Fruit fly (Drosophila melanogaster) whole organism, embryonic: ENCODE measurements around the gene al.

ENCODE experiments used
- CG10366 ChIP-seq: fragments of 200-800 bp; sonication (Bioruptor generic); IDR thresholded peaks from 2 replicates; pipeline ENCODE4 v1.3.6; 2022; ENCODE audit warnings: missing biosample characterization, missing genetic modification characterization
- CG12744 ChIP-seq: fragments of 200-800 bp; sonication (Bioruptor generic); optimal IDR thresholded peaks from 2 replicates; lab custom pipeline; 2016; ENCODE audit warnings: missing biosample characterization, missing genetic modification characterization
- CG13296 ChIP-seq: fragments of 200-800 bp; sonication (Bioruptor generic); optimal IDR thresholded peaks from 3 replicates; lab custom pipeline; 2018; ENCODE audit warnings: missing biosample characterization, mild to moderate bottlenecking, missing genetic modification characterization
- CG13624 ChIP-seq: fragments of 200-800 bp; sonication (Bioruptor generic); optimal IDR thresholded peaks from 2 replicates; lab custom pipeline; 2016; ENCODE audit warnings: missing biosample characterization, missing genetic modification characterization
- CG13775 ChIP-seq: fragments of 200-800 bp; sonication (Bioruptor generic); optimal IDR thresholded peaks from 3 replicates; lab custom pipeline; 2017; ENCODE audit warnings: missing biosample characterization, mild to moderate bottlenecking, missing genetic modification characterization
- CG13894 ChIP-seq: fragments of 200-800 bp; sonication (Bioruptor generic); optimal IDR thresholded peaks from 3 replicates; lab custom pipeline; 2018; ENCODE audit warnings: missing biosample characterization, mild to moderate bottlenecking, missing genetic modification characterization, moderate library complexity
- CG14710 ChIP-seq: fragments of 200-800 bp; sonication (Bioruptor generic); optimal IDR thresholded peaks from 3 replicates; lab custom pipeline; 2019; ENCODE audit warnings: missing biosample characterization, mild to moderate bottlenecking, missing genetic modification characterization, moderate library complexity
- CG14860 ChIP-seq: fragments of 200-800 bp; sonication (Bioruptor generic); IDR thresholded peaks from 3 replicates; pipeline ENCODE4 v1.3.6; 2022; ENCODE audit warnings: missing biosample characterization, missing genetic modification characterization; ENCODE audit not compliant: partially characterized antibody
- CG1603 ChIP-seq: fragments of 200-800 bp; sonication (Bioruptor generic); optimal IDR thresholded peaks from 2 replicates; lab custom pipeline; 2019; ENCODE audit warnings: missing biosample characterization, mild to moderate bottlenecking, missing genetic modification characterization, moderate library complexity
- CG17328 ChIP-seq: fragments of 200-800 bp; sonication (Bioruptor generic); IDR thresholded peaks from 2 replicates; pipeline ENCODE4 v1.3.6; 2022; ENCODE audit warnings: missing biosample characterization, missing genetic modification characterization
- CG17612 ChIP-seq: fragments of 200-800 bp; sonication (Bioruptor generic); IDR thresholded peaks from 2 replicates; pipeline ENCODE4 v1.3.6; 2022; ENCODE audit warnings: missing biosample characterization, missing genetic modification characterization
- CG30020 ChIP-seq: fragments of 200-800 bp; optimal IDR thresholded peaks from 2 replicates; lab custom pipeline; 2019; ENCODE audit warnings: missing biosample characterization, mild to moderate bottlenecking, missing genetic modification characterization, moderate library complexity
- CG30431 ChIP-seq: fragments of 200-800 bp; sonication (Bioruptor generic); optimal IDR thresholded peaks from 2 replicates; lab custom pipeline; 2017; ENCODE audit warnings: missing biosample characterization, missing genetic modification characterization
- CG34422 ChIP-seq: fragments of 200-800 bp; sonication (Bioruptor generic); IDR thresholded peaks from 3 replicates; pipeline ENCODE4 v1.3.6; 2022; ENCODE audit warnings: missing biosample characterization, missing genetic modification characterization
- CG3995 ChIP-seq: fragments of 200-800 bp; sonication (Bioruptor generic); optimal IDR thresholded peaks from 3 replicates; lab custom pipeline; 2016; ENCODE audit warnings: missing biosample characterization, missing genetic modification characterization
- CG7372 ChIP-seq: fragments of 200-800 bp; sonication (Bioruptor generic); IDR thresholded peaks from 2 replicates; pipeline ENCODE4 v1.3.6; 2022; ENCODE audit warnings: missing biosample characterization, missing genetic modification characterization
- CG7556 ChIP-seq: fragments of 200-800 bp; sonication (Bioruptor generic); optimal IDR thresholded peaks from 2 replicates; lab custom pipeline; 2017; ENCODE audit warnings: missing biosample characterization, mild to moderate bottlenecking, missing genetic modification characterization
- CG8281 ChIP-seq: fragments of 200-800 bp; sonication (Bioruptor generic); optimal IDR thresholded peaks from 2 replicates; lab custom pipeline; 2018; ENCODE audit warnings: missing biosample characterization, mild to moderate bottlenecking, missing genetic modification characterization, moderate library complexity
- CG8924 ChIP-seq: fragments of 200-800 bp; optimal IDR thresholded peaks from 3 replicates; lab custom pipeline; 2019; ENCODE audit warnings: missing biosample characterization, mild to moderate bottlenecking, missing genetic modification characterization, moderate library complexity
- CG9727 ChIP-seq: fragments of 200-800 bp; sonication (Bioruptor generic); optimal IDR thresholded peaks from 3 replicates; lab custom pipeline; 2017; ENCODE audit warnings: missing biosample characterization, mild to moderate bottlenecking, missing genetic modification characterization
- CG9932 ChIP-seq: fragments of 200-800 bp; sonication (Bioruptor generic); IDR thresholded peaks from 2 replicates; pipeline ENCODE4 v1.3.6; 2022; ENCODE audit warnings: missing biosample characterization, missing genetic modification characterization
- CrebB ChIP-seq: fragments of 200-800 bp; sonication (Bioruptor generic); optimal IDR thresholded peaks from 3 replicates; lab custom pipeline; 2018; ENCODE audit warnings: missing biosample characterization, mild to moderate bottlenecking, missing genetic modification characterization
- D19A ChIP-seq: fragments of 200-800 bp; optimal IDR thresholded peaks from 3 replicates; lab custom pipeline; 2019; ENCODE audit warnings: missing biosample characterization, mild to moderate bottlenecking, missing genetic modification characterization, moderate library complexity
- Dip2 ChIP-seq: fragments of 200-800 bp; sonication (Bioruptor generic); IDR thresholded peaks from 2 replicates; pipeline ENCODE4 v1.3.6; 2022; ENCODE audit warnings: missing biosample characterization, missing genetic modification characterization
- Fer3 ChIP-seq: fragments of 200-800 bp; sonication (Bioruptor generic); optimal IDR thresholded peaks from 2 replicates; lab custom pipeline; 2018; ENCODE audit warnings: missing biosample characterization, mild to moderate bottlenecking, missing genetic modification characterization, moderate library complexity
- HHEX ChIP-seq: fragments of 200-800 bp; sonication (Bioruptor generic); optimal IDR thresholded peaks from 3 replicates; lab custom pipeline; 2017; ENCODE audit warnings: missing biosample characterization, mild to moderate bottlenecking, missing genetic modification characterization, missing genetic modification reagents
- Hmx ChIP-seq: fragments of 200-800 bp; sonication (Bioruptor generic); optimal IDR thresholded peaks from 2 replicates; lab custom pipeline; 2016; ENCODE audit warnings: missing biosample characterization, missing genetic modification characterization
- Oli ChIP-seq: fragments of 200-800 bp; sonication (Bioruptor generic); optimal IDR thresholded peaks from 2 replicates; lab custom pipeline; 2018; ENCODE audit warnings: missing biosample characterization, mild to moderate bottlenecking, missing genetic modification characterization, moderate library complexity
- PHDP ChIP-seq: fragments of 200-800 bp; sonication (Bioruptor generic); optimal IDR thresholded peaks from 3 replicates; lab custom pipeline; 2018; ENCODE audit warnings: missing biosample characterization, mild to moderate bottlenecking, missing genetic modification characterization, moderate library complexity
- Rfx ChIP-seq: fragments of 200-800 bp; sonication (Bioruptor generic); IDR thresholded peaks from 2 replicates; pipeline ENCODE4 v1.3.6; 2022; ENCODE audit warnings: missing biosample characterization, missing genetic modification characterization
- Scr ChIP-seq: fragments of 200-800 bp; sonication (Bioruptor generic); IDR thresholded peaks from 2 replicates; pipeline ENCODE4 v1.3.6; 2022; ENCODE audit warnings: missing biosample characterization, missing genetic modification characterization; ENCODE audit not compliant: partially characterized antibody
- Side ChIP-seq: fragments of 200-800 bp; sonication (Bioruptor generic); optimal IDR thresholded peaks from 2 replicates; lab custom pipeline; 2016; ENCODE audit warnings: missing biosample characterization, missing genetic modification characterization
- Xrp1 ChIP-seq: fragments of 200-800 bp; sonication (Bioruptor generic); IDR thresholded peaks from 2 replicates; pipeline ENCODE4 v1.3.6; 2022; ENCODE audit warnings: missing biosample characterization, missing genetic modification characterization
- YL-1 ChIP-seq: fragments of 200-800 bp; sonication (Bioruptor generic); optimal IDR thresholded peaks from 3 replicates; lab custom pipeline; 2017; ENCODE audit warnings: missing biosample characterization, mild to moderate bottlenecking, missing genetic modification characterization
- ase ChIP-seq: fragments of 200-800 bp; sonication (Bioruptor generic); IDR thresholded peaks from 3 replicates; pipeline ENCODE4 v1.3.6; 2022; ENCODE audit warnings: missing biosample characterization, missing genetic modification characterization
- chif ChIP-seq, 2 experiments: fragments of 200-800 bp; sonication (Bioruptor generic); optimal IDR thresholded peaks; 3 replicates each; lab custom pipeline; 2016; ENCODE audit warnings: missing biosample characterization in 2 of 2, missing genetic modification characterization in 2 of 2
- chn ChIP-seq: fragments of 200-800 bp; sonication (Bioruptor generic); optimal IDR thresholded peaks from 2 replicates; lab custom pipeline; 2016; ENCODE audit warnings: missing biosample characterization, missing genetic modification characterization
- dimm ChIP-seq: fragments of 200-800 bp; sonication (Bioruptor generic); IDR thresholded peaks from 2 replicates; pipeline ENCODE4 v1.3.6; 2022; ENCODE audit warnings: missing biosample characterization, missing genetic modification characterization
- dmrt99B ChIP-seq: fragments of 200-800 bp; sonication (Bioruptor generic); optimal IDR thresholded peaks from 2 replicates; lab custom pipeline; 2018; ENCODE audit warnings: missing biosample characterization, mild to moderate bottlenecking, missing genetic modification characterization, moderate library complexity
- grau ChIP-seq: fragments of 200-800 bp; optimal IDR thresholded peaks from 3 replicates; lab custom pipeline; 2019; ENCODE audit warnings: missing biosample characterization, mild to moderate bottlenecking, missing genetic modification characterization, moderate library complexity
- grn ChIP-seq: fragments of 200-800 bp; sonication (Bioruptor generic); optimal IDR thresholded peaks from 3 replicates; lab custom pipeline; 2017; ENCODE audit warnings: missing biosample characterization, missing genetic modification characterization
- her ChIP-seq: fragments of 200-800 bp; sonication (Bioruptor generic); optimal IDR thresholded peaks from 2 replicates; lab custom pipeline; 2016; ENCODE audit warnings: missing biosample characterization, missing genetic modification characterization
- hkb ChIP-seq, 2 experiments: fragments of 200-800 bp in 1 of 2; fragments of >200 bp in 1 of 2; sonication (Bioruptor generic) in 1 of 2; IDR thresholded peaks in 1 of 2; optimal IDR thresholded peaks in 1 of 2; 2 replicates each; pipeline versions ENCODE4 v1.3.6 to Lab custom; 2017 to 2022; ENCODE audit warnings: missing biosample characterization in 1 of 2, missing genetic modification characterization in 1 of 2
- jigr1 ChIP-seq: fragments of 200-800 bp; sonication (Bioruptor generic); IDR thresholded peaks from 3 replicates; pipeline ENCODE4 v1.3.6; 2022; ENCODE audit warnings: missing biosample characterization, missing genetic modification characterization
- nom ChIP-seq: fragments of 200-800 bp; sonication (Bioruptor generic); optimal IDR thresholded peaks from 2 replicates; lab custom pipeline; 2017; ENCODE audit warnings: missing biosample characterization, missing genetic modification characterization, mild to moderate bottlenecking, moderate library complexity, missing genetic modification reagents
- prd ChIP-seq, 3 experiments: fragments of >200 bp in 2 of 3; fragments of 200-800 bp in 1 of 3; sonication (Bioruptor generic) in 1 of 3; optimal IDR thresholded peaks in 2 of 3; IDR thresholded peaks in 1 of 3; 2 replicates in 2 of 3; 3 replicates in 1 of 3; pipeline versions ENCODE4 v1.3.6 to Lab custom; 2017 to 2022; ENCODE audit warnings: missing biosample characterization in 1 of 3, missing genetic modification characterization in 1 of 3
- pros ChIP-seq: fragments of 200-800 bp; sonication (Bioruptor generic); optimal IDR thresholded peaks from 3 replicates; lab custom pipeline; 2019; ENCODE audit warnings: missing biosample characterization, mild to moderate bottlenecking, missing genetic modification characterization, moderate library complexity
- row ChIP-seq: fragments of 200-800 bp; sonication (Bioruptor generic); IDR thresholded peaks from 3 replicates; pipeline ENCODE4 v1.3.6; 2022; ENCODE audit warnings: missing biosample characterization, missing genetic modification characterization
- usp ChIP-seq: fragments of >200 bp; optimal IDR thresholded peaks from 2 replicates; lab custom pipeline; 2017; ENCODE audit warnings: missing biosample characterization, missing genetic modification characterization

al gene

dm6 chr2L:419620-420184 lies 41.8 kb downstream of the al start, which contains the start of the genes CG13690 and RpLP1 (continued):
- peak; percentile 58 for TF ChIP-seq dmrt99B (tag; lab: Kevin White, UChicago)
- 0 out of 2 replicates have a peak, but pooled peaks have one; percentile 34 for TF ChIP-seq Xrp1 (GFP tag; lab: Robert Waterston, UW)
- TF ChIP-seq row (GFP tag; lab: Robert Waterston, UW) = peak; percentile 45; the same call in 2 of the 3 replicates
- peak; percentile 26 for TF ChIP-seq CG30431 (GFP tag; lab: Kevin White, UChicago)
- TF ChIP-seq Oli (tag; lab: Kevin White, UChicago) = peak; percentile 56
- TF ChIP-seq CG34422 (GFP tag; lab: Robert Waterston, UW) = 0 out of 3 replicates have a peak, but pooled peaks have one; percentile 22
- TF ChIP-seq CG9932 (GFP tag; lab: Robert Waterston, UW) = peak; percentile 49
- no peak for TF ChIP-seq D19A (tag; lab: Kevin White, UChicago)
- TF ChIP-seq grn (GFP tag; lab: Kevin White, UChicago) = peak; percentile 66
- no peak; the same call in 1 of the 2 replicates for TF ChIP-seq CG17612 (GFP tag; lab: Robert Waterston, UW)
- no peak for TF ChIP-seq jigr1 (GFP tag; lab: Robert Waterston, UW)
- peak; percentile 74 for TF ChIP-seq grau (tag; lab: Kevin White, UChicago)
- TF ChIP-seq CG8924 (tag; lab: Kevin White, UChicago) = peak; percentile 92
- no peak for TF ChIP-seq Scr
- peak; percentile 85 for TF ChIP-seq HHEX
- no peak for TF ChIP-seq Dip2
- peak; percentile 66 for TF ChIP-seq her
- peak; percentile 54 for TF ChIP-seq CG17328 (GFP tag; lab: Robert Waterston, UW)
- peak; percentile 93 for TF ChIP-seq CG9727 (GFP tag; lab: Kevin White, UChicago)
- TF ChIP-seq CG30020 (tag; lab: Kevin White, UChicago) = peak; percentile 76
- TF ChIP-seq CG13296 (GFP tag; lab: Kevin White, UChicago) = peak; percentile 87
- peak; percentile 80 for TF ChIP-seq Fer3 (tag; lab: Kevin White, UChicago)
- TF ChIP-seq dimm (GFP tag; lab: Robert Waterston, UW) = no peak
- TF ChIP-seq CG13624 = peak; percentile 70
- peak; percentile 88 for TF ChIP-seq CrebB (tag; lab: Kevin White, UChicago)
- peak; percentile 64 for TF ChIP-seq CG13894 (tag; lab: Kevin White, UChicago)
- TF ChIP-seq CG14710 (tag; lab: Kevin White, UChicago) = peak; percentile 93
- peak; percentile 83 for TF ChIP-seq PHDP (tag; lab: Kevin White, UChicago)
- TF ChIP-seq CG10366 (GFP tag; lab: Robert Waterston, UW) = no peak
- no peak for TF ChIP-seq Hmx (GFP tag; lab: Kevin White, UChicago)
- TF ChIP-seq CG7372 = peak; percentile 36; the same call in 1 of the 2 replicates
- TF ChIP-seq YL-1 (GFP tag; lab: Kevin White, UChicago) = peak; percentile 95
- peak; percentile 55 for TF ChIP-seq chn (GFP tag; lab: Kevin White, UChicago)
- TF ChIP-seq CG8281 (tag; lab: Kevin White, UChicago) = peak; percentile 17
- no peak for TF ChIP-seq usp (GFP tag; lab: Kevin White, UChicago)
- no peak for TF ChIP-seq CG14860 (GFP tag; lab: Robert Waterston, UW)
- TF ChIP-seq CG3995 = peak; percentile 44
- peak; percentile 89 for TF ChIP-seq nom (GFP tag; lab: Kevin White, UChicago)
- TF ChIP-seq pros (GFP tag; lab: Kevin White, UChicago) = no peak
- no peak for TF ChIP-seq hkb (optimal IDR thresholded peaks at IDR 0.05; lab: Kevin White, UChicago)
- peak; percentile 71 for TF ChIP-seq hkb (GFP tag; IDR thresholded peaks at IDR 0.05; lab: Robert Waterston, UW)
- peak; percentile 70 for TF ChIP-seq CG1603
- peak; percentile 61 for TF ChIP-seq Rfx (GFP tag; lab: Robert Waterston, UW)
- TF ChIP-seq CG7556 (GFP tag; lab: Kevin White, UChicago) = peak; percentile 62
- peak; percentile 75 for TF ChIP-seq Side (GFP tag; lab: Kevin White, UChicago)
- no peak for TF ChIP-seq prd (optimal IDR thresholded peaks at IDR 0.05; lab: Kevin White, UChicago)
- no peak for TF ChIP-seq prd (GFP tag; IDR thresholded peaks at IDR 0.05; lab: Robert Waterston, UW)
- TF ChIP-seq chif (GFP tag; optimal IDR thresholded peaks at IDR 0.05; lab: Kevin White, UChicago) = peak; percentile 63 to 66
- TF ChIP-seq CG13775 (GFP tag; lab: Kevin White, UChicago) = peak; percentile 91
- peak; percentile 45 for TF ChIP-seq CG12744 (GFP tag; lab: Kevin White, UChicago)
- TF ChIP-seq ase (GFP tag; lab: Robert Waterston, UW) = no peak; the same call in 2 of the 3 replicates
